Worm (Caenorhabditis elegans) whole organism, L3 larva: ENCODE measurements around the gene F58B4.3.

ENCODE experiments used
- elt-3 ChIP-seq, 3 experiments: fragments of 150-350 bp in 1 of 3; sonication (generic microtip) in 2 of 3; optimal IDR thresholded peaks; 2 replicates in 2 of 3; 4 replicates in 1 of 3; lab custom pipeline; 2014 to 2017; ENCODE audit warnings: missing biosample characterization in 3 of 3, missing genetic modification characterization in 3 of 3
- fkh-10 ChIP-seq: sonication (generic microtip); optimal IDR thresholded peaks from 2 replicates; lab custom pipeline; 2017; ENCODE audit warnings: missing biosample characterization, missing genetic modification reagents, missing genetic modification characterization
- lsy-12 ChIP-seq: sonication (generic microtip); optimal IDR thresholded peaks from 2 replicates; lab custom pipeline; 2016; ENCODE audit warnings: mild to moderate bottlenecking, missing genetic modification characterization, missing compliant biosample characterization
- mdl-1 ChIP-seq: fragments of 150-350 bp; optimal IDR thresholded peaks from 2 replicates; lab custom pipeline; 2014; ENCODE audit warnings: missing biosample characterization, missing genetic modification characterization
- nhr-11 ChIP-seq: fragments of 150-350 bp; optimal IDR thresholded peaks from 2 replicates; lab custom pipeline; 2014; ENCODE audit warnings: missing biosample characterization, missing genetic modification characterization
- nhr-237 ChIP-seq: fragments of 150-350 bp; optimal IDR thresholded peaks from 2 replicates; lab custom pipeline; 2014; ENCODE audit warnings: missing biosample characterization, missing genetic modification characterization
- nhr-28 ChIP-seq: fragments of 150-350 bp; optimal IDR thresholded peaks from 2 replicates; lab custom pipeline; 2014; ENCODE audit warnings: missing biosample characterization, missing genetic modification characterization
- sea-2 ChIP-seq: fragments of 150-350 bp; sonication (generic microtip); optimal IDR thresholded peaks from 4 replicates; lab custom pipeline; 2014; ENCODE audit warnings: missing biosample characterization, missing genetic modification reagents, missing genetic modification characterization
- unc-39 ChIP-seq: sonication (generic microtip); optimal IDR thresholded peaks from 4 replicates; lab custom pipeline; 2017; ENCODE audit warnings: missing biosample characterization, missing genetic modification characterization
- ztf-4 ChIP-seq: fragments of 150-350 bp; optimal IDR thresholded peaks from 2 replicates; lab custom pipeline; 2014; ENCODE audit warnings: missing biosample characterization, missing genetic modification characterization

DNA sequence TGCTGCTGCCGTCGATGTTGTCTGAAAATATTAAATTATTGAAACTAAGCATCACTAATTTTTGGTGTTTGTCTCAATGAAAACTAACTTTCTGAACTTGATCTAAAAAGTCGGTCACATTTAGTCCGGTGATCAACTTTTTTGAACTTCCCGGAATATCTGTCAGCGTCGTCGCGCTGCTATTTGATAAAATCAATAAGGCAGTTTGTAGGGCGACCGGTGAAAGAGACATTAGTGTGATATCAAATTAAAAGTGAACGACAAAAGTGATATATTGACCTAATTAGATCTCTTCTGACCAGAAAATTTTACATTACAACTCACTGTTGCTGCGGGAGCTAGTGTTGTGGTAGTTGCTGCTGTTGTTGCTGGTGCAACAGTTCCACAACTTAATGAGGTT is 41.3 kb downstream of the F58B4.3 start:
- no peak for TF ChIP-seq nhr-11 (tag; lab: Kevin White, UChicago)
- no peak for TF ChIP-seq nhr-237 (tag; lab: Kevin White, UChicago)
- no peak for TF ChIP-seq nhr-28
- no peak for TF ChIP-seq mdl-1 (tag; lab: Kevin White, UChicago)
- no peak for TF ChIP-seq sea-2 (GFP tag; lab: Kevin White, UChicago)
- TF ChIP-seq ztf-4 (tag; lab: Kevin White, UChicago), result no peak
- no peak for TF ChIP-seq unc-39 (tag; lab: Kevin White, UChicago)
- no peak for TF ChIP-seq fkh-10
- TF ChIP-seq lsy-12 (tag; lab: Kevin White, UChicago), result no peak
- TF ChIP-seq elt-3 (tag; optimal IDR thresholded peaks at IDR 0.05; lab: Kevin White, UChicago), result no peak
